Fruit fly (Drosophila melanogaster) whole organism: ENCODE results near the gene Brd7-9.

Source experiments
- CG8478 ChIP-seq: fragments of >200 bp; optimal IDR thresholded peaks from 2 replicates; lab custom pipeline; 2018; ENCODE audit warnings: inconsistent platforms
- Dll ChIP-seq: fragments of >200 bp; optimal IDR thresholded peaks from 2 replicates; lab custom pipeline; 2017
- EcR ChIP-seq, 2 experiments: fragments of >200 bp; optimal IDR thresholded peaks; 2 replicates each; lab custom pipeline; 2017; ENCODE audit warnings: missing biosample characterization in 2 of 2, missing genetic modification characterization in 2 of 2, missing genetic modification reagents in 2 of 2
- pan ChIP-seq: fragments of >200 bp; optimal IDR thresholded peaks from 2 replicates; lab custom pipeline; 2017
- psq ChIP-seq: fragments of >200 bp; optimal IDR thresholded peaks from 2 replicates; lab custom pipeline; 2017
- usp ChIP-seq: fragments of >200 bp; optimal IDR thresholded peaks from 2 replicates; lab custom pipeline; 2017; ENCODE audit warnings: missing biosample characterization, missing genetic modification characterization, mixed read lengths

dm6 chr2L:7746975-7747374 is 35.7 kb upstream of the Brd7-9 start, which contains the start of gene ATPsynGL:
- TF ChIP-seq usp (GFP tag; lab: Kevin White, UChicago) (no peak), EcR (GFP tag; optimal IDR thresholded peaks at IDR 0.05; lab: Kevin White, UChicago) (no peak), psq (no peak), pan (lab: Kevin White, UChicago) (no peak), CG8478 (no peak), Dll (lab: Kevin White, UChicago) (no peak)
